Fruit fly (Drosophila melanogaster) whole organism, embryonic: ENCODE measurements around the gene CG15201.

Source experiments
- Blimp-1 ChIP-seq: fragments of 200-800 bp; sonication (Bioruptor generic); optimal IDR thresholded peaks from 3 replicates; lab custom pipeline; 2018; ENCODE audit warnings: missing biosample characterization, missing genetic modification characterization, mild to moderate bottlenecking, moderate library complexity, missing genetic modification reagents
- CG10979 ChIP-seq: fragments of 200-800 bp; sonication (Bioruptor generic); optimal IDR thresholded peaks from 2 replicates; lab custom pipeline; 2018; ENCODE audit warnings: missing biosample characterization, mild to moderate bottlenecking, missing genetic modification characterization, moderate library complexity
- CG11085 ChIP-seq: fragments of 200-800 bp; sonication (Bioruptor generic); IDR thresholded peaks from 2 replicates; pipeline ENCODE4 v1.3.6; 2022; ENCODE audit warnings: missing biosample characterization, missing genetic modification characterization
- CG11560 ChIP-seq: fragments of 200-800 bp; sonication (Bioruptor generic); IDR thresholded peaks from 3 replicates; pipeline ENCODE4 v1.3.6; 2022; ENCODE audit warnings: missing biosample characterization, missing genetic modification characterization
- CG12155 ChIP-seq: fragments of 200-800 bp; sonication (Bioruptor generic); optimal IDR thresholded peaks from 3 replicates; lab custom pipeline; 2016; ENCODE audit warnings: missing biosample characterization, missing genetic modification characterization
- CG12219 ChIP-seq: fragments of 200-800 bp; sonication (Bioruptor generic); optimal IDR thresholded peaks from 3 replicates; lab custom pipeline; 2018; ENCODE audit warnings: missing biosample characterization, mild to moderate bottlenecking, missing genetic modification characterization
- CG15073 ChIP-seq: fragments of 200-800 bp; sonication (Bioruptor generic); optimal IDR thresholded peaks from 2 replicates; lab custom pipeline; 2016; ENCODE audit warnings: missing biosample characterization, missing genetic modification characterization
- CG15696 ChIP-seq: fragments of 200-800 bp; sonication (Bioruptor generic); optimal IDR thresholded peaks from 2 replicates; lab custom pipeline; 2019; ENCODE audit warnings: missing biosample characterization, mild to moderate bottlenecking, missing genetic modification characterization, moderate library complexity
- CG1602 ChIP-seq: fragments of 200-800 bp; sonication (Bioruptor generic); optimal IDR thresholded peaks from 3 replicates; lab custom pipeline; 2016; ENCODE audit warnings: missing biosample characterization, missing genetic modification characterization
- CG17612 ChIP-seq: fragments of 200-800 bp; sonication (Bioruptor generic); IDR thresholded peaks from 2 replicates; pipeline ENCODE4 v1.3.6; 2022; ENCODE audit warnings: missing biosample characterization, missing genetic modification characterization
- CG2129 ChIP-seq: fragments of 200-800 bp; sonication (Bioruptor generic); IDR thresholded peaks from 2 replicates; pipeline ENCODE4 v1.3.6; 2022; ENCODE audit warnings: missing biosample characterization, missing genetic modification characterization; ENCODE audit not compliant: partially characterized antibody
- CG2889 ChIP-seq: fragments of 200-800 bp; sonication (Bioruptor generic); IDR thresholded peaks from 3 replicates; pipeline ENCODE4 v1.3.6; 2022; ENCODE audit warnings: missing biosample characterization, missing genetic modification characterization
- CG30020 ChIP-seq: fragments of 200-800 bp; optimal IDR thresholded peaks from 2 replicates; lab custom pipeline; 2019; ENCODE audit warnings: missing biosample characterization, mild to moderate bottlenecking, missing genetic modification characterization, moderate library complexity
- CG30431 ChIP-seq: fragments of 200-800 bp; sonication (Bioruptor generic); optimal IDR thresholded peaks from 2 replicates; lab custom pipeline; 2017; ENCODE audit warnings: missing biosample characterization, missing genetic modification characterization
- CG32767 ChIP-seq: fragments of 200-800 bp; sonication (Bioruptor generic); IDR thresholded peaks from 2 replicates; pipeline ENCODE4 v1.3.6; 2022; ENCODE audit warnings: missing biosample characterization, missing genetic modification characterization
- CG3281 ChIP-seq: fragments of 200-800 bp; sonication (Bioruptor generic); optimal IDR thresholded peaks from 3 replicates; lab custom pipeline; 2017; ENCODE audit warnings: missing biosample characterization, mild to moderate bottlenecking, missing genetic modification characterization
- CG33557 ChIP-seq: fragments of 200-800 bp; sonication (Bioruptor generic); optimal IDR thresholded peaks from 2 replicates; lab custom pipeline; 2019; ENCODE audit warnings: missing biosample characterization, mild to moderate bottlenecking, missing genetic modification characterization, moderate library complexity
- CG34376 ChIP-seq: fragments of 200-800 bp; sonication (Bioruptor generic); optimal IDR thresholded peaks from 2 replicates; lab custom pipeline; 2018; ENCODE audit warnings: missing biosample characterization, mild to moderate bottlenecking, missing genetic modification characterization
- CG42726 ChIP-seq: fragments of 200-800 bp; sonication (Bioruptor generic); IDR thresholded peaks from 2 replicates; pipeline ENCODE4 v1.3.6; 2022; ENCODE audit warnings: missing biosample characterization, missing genetic modification characterization; ENCODE audit not compliant: partially characterized antibody
- CG4854 ChIP-seq: fragments of 200-800 bp; sonication (Bioruptor generic); optimal IDR thresholded peaks from 2 replicates; lab custom pipeline; 2016; ENCODE audit warnings: missing biosample characterization, missing genetic modification characterization, inconsistent platforms
- CG6654 ChIP-seq: fragments of 200-800 bp; sonication (Bioruptor generic); optimal IDR thresholded peaks from 2 replicates; lab custom pipeline; 2017; ENCODE audit warnings: missing biosample characterization, mild to moderate bottlenecking, missing genetic modification characterization
- CG6813 ChIP-seq: fragments of 200-800 bp; sonication (Bioruptor generic); optimal IDR thresholded peaks from 2 replicates; lab custom pipeline; 2017; ENCODE audit warnings: missing biosample characterization, missing genetic modification characterization, mild to moderate bottlenecking, moderate library complexity, missing genetic modification reagents
- CG7786 ChIP-seq: fragments of 200-800 bp; sonication (Bioruptor generic); optimal IDR thresholded peaks from 2 replicates; lab custom pipeline; 2016; ENCODE audit warnings: missing biosample characterization, missing genetic modification characterization
- CG7839 ChIP-seq: fragments of 200-800 bp; sonication (Bioruptor generic); optimal IDR thresholded peaks from 3 replicates; lab custom pipeline; 2018; ENCODE audit warnings: missing biosample characterization, mild to moderate bottlenecking, missing genetic modification characterization, moderate library complexity
- CG7963 ChIP-seq: fragments of 200-800 bp; sonication (Bioruptor generic); IDR thresholded peaks from 3 replicates; pipeline ENCODE4 v1.3.6; 2022; ENCODE audit warnings: missing biosample characterization, missing genetic modification characterization; ENCODE audit not compliant: partially characterized antibody
- CG8089 ChIP-seq: fragments of 200-800 bp; sonication (Bioruptor generic); optimal IDR thresholded peaks from 3 replicates; lab custom pipeline; 2016; ENCODE audit warnings: missing biosample characterization, missing genetic modification characterization
- CG9797 ChIP-seq: fragments of 200-800 bp; sonication (Bioruptor generic); optimal IDR thresholded peaks from 3 replicates; lab custom pipeline; 2018; ENCODE audit warnings: missing biosample characterization, mild to moderate bottlenecking, missing genetic modification characterization
- Dp ChIP-seq: fragments of 200-800 bp; sonication (Bioruptor generic); optimal IDR thresholded peaks from 2 replicates; lab custom pipeline; 2018; ENCODE audit warnings: missing biosample characterization, mild to moderate bottlenecking, missing genetic modification characterization, moderate library complexity
- Hey ChIP-seq: fragments of 200-800 bp; sonication (Bioruptor generic); optimal IDR thresholded peaks from 3 replicates; lab custom pipeline; 2018; ENCODE audit warnings: missing biosample characterization, mild to moderate bottlenecking, missing genetic modification characterization
- Nf-YB ChIP-seq: fragments of 200-800 bp; sonication (Bioruptor generic); optimal IDR thresholded peaks from 3 replicates; lab custom pipeline; 2019; ENCODE audit warnings: missing biosample characterization, mild to moderate bottlenecking, missing genetic modification characterization, moderate library complexity
- Sry-δ ChIP-seq: fragments of 200-800 bp; sonication (Bioruptor generic); optimal IDR thresholded peaks from 2 replicates; lab custom pipeline; 2016; ENCODE audit warnings: missing biosample characterization, missing genetic modification characterization
- az2 ChIP-seq: fragments of 200-800 bp; sonication (Bioruptor generic); optimal IDR thresholded peaks from 3 replicates; lab custom pipeline; 2016; ENCODE audit warnings: missing biosample characterization, missing genetic modification characterization
- chinmo ChIP-seq: fragments of 200-800 bp; sonication (Bioruptor generic); IDR thresholded peaks from 4 replicates; pipeline ENCODE4 v1.3.6; 2022; ENCODE audit warnings: missing biosample characterization, missing genetic modification characterization; ENCODE audit not compliant: partially characterized antibody
- dmrt99B ChIP-seq: fragments of 200-800 bp; sonication (Bioruptor generic); optimal IDR thresholded peaks from 2 replicates; lab custom pipeline; 2018; ENCODE audit warnings: missing biosample characterization, mild to moderate bottlenecking, missing genetic modification characterization, moderate library complexity
- dpn ChIP-seq, 2 experiments: fragments of 200-800 bp; sonication (Bioruptor generic); optimal IDR thresholded peaks; 3 replicates each; lab custom pipeline; 2016; ENCODE audit warnings: missing biosample characterization in 2 of 2, missing genetic modification characterization in 2 of 2
- her ChIP-seq: fragments of 200-800 bp; sonication (Bioruptor generic); optimal IDR thresholded peaks from 2 replicates; lab custom pipeline; 2016; ENCODE audit warnings: missing biosample characterization, missing genetic modification characterization
- jigr1 ChIP-seq: fragments of 200-800 bp; sonication (Bioruptor generic); IDR thresholded peaks from 3 replicates; pipeline ENCODE4 v1.3.6; 2022; ENCODE audit warnings: missing biosample characterization, missing genetic modification characterization
- jing ChIP-seq: fragments of 200-800 bp; sonication (Bioruptor generic); optimal IDR thresholded peaks from 2 replicates; lab custom pipeline; 2018; ENCODE audit warnings: missing biosample characterization, mild to moderate bottlenecking, missing genetic modification characterization
- nau ChIP-seq: fragments of 200-800 bp; sonication (Bioruptor generic); optimal IDR thresholded peaks from 3 replicates; lab custom pipeline; 2017; ENCODE audit warnings: missing biosample characterization, mild to moderate bottlenecking, missing genetic modification characterization, missing genetic modification reagents
- nom ChIP-seq: fragments of 200-800 bp; sonication (Bioruptor generic); optimal IDR thresholded peaks from 2 replicates; lab custom pipeline; 2017; ENCODE audit warnings: missing biosample characterization, missing genetic modification characterization, mild to moderate bottlenecking, moderate library complexity, missing genetic modification reagents
- pan ChIP-seq, 4 experiments: fragments of >200 bp in 3 of 4; fragments of 200-800 bp in 1 of 4; sonication (Bioruptor generic) in 1 of 4; optimal IDR thresholded peaks in 3 of 4; IDR thresholded peaks in 1 of 4; 2 replicates each; pipeline versions ENCODE4 v1.3.6 to Lab custom; 2017 to 2022; ENCODE audit warnings: missing biosample characterization in 2 of 4, missing genetic modification characterization in 2 of 4, mixed read lengths in 1 of 4
- so ChIP-seq: fragments of 200-800 bp; sonication (Bioruptor generic); IDR thresholded peaks from 3 replicates; pipeline ENCODE4 v1.3.6; 2022; ENCODE audit warnings: missing biosample characterization, missing genetic modification characterization
- vnd ChIP-seq: fragments of 200-800 bp; sonication (Bioruptor generic); IDR thresholded peaks from 3 replicates; pipeline ENCODE4 v1.3.6; 2022; ENCODE audit warnings: missing biosample characterization, missing genetic modification characterization; ENCODE audit not compliant: partially characterized antibody
- zen ChIP-seq: fragments of 200-800 bp; sonication (Bioruptor generic); optimal IDR thresholded peaks from 3 replicates; lab custom pipeline; 2018; ENCODE audit warnings: missing biosample characterization, mild to moderate bottlenecking, missing genetic modification characterization, moderate library complexity

Gene CG15201

dm6 chrX:11140163-11140562 lies 3.8 kb upstream of the CG15201 start, which contains the start of gene ssp7:
Gene ssp7 (minus strand): TSS chrX:11140263.
- TF ChIP-seq CG34376 (GFP tag; lab: Kevin White, UChicago), result peak; percentile 20
- TF ChIP-seq CG2129 (GFP tag; lab: Robert Waterston, UW), result no peak
- TF ChIP-seq CG10979 (tag; lab: Kevin White, UChicago), result no peak
- TF ChIP-seq CG15696 (tag; lab: Kevin White, UChicago), result no peak
- TF ChIP-seq, all 482 proteins: peak for 1

- TF ChIP-seq zen (tag; lab: Kevin White, UChicago) (no peak), CG7839 (peak; percentile 46), jing (GFP tag; lab: Kevin White, UChicago) (no peak), CG30431 (GFP tag; lab: Kevin White, UChicago) (no peak), dmrt99B (tag; lab: Kevin White, UChicago) (peak; percentile 50), CG2889 (GFP tag; lab: Robert Waterston, UW) (no peak), CG17612 (GFP tag; lab: Robert Waterston, UW) (no peak), dpn (GFP tag; optimal IDR thresholded peaks at IDR 0.05; lab: Kevin White, UChicago) (peak in 1 of 2 experiments; percentile 8), CG15696 (tag; lab: Kevin White, UChicago) (no peak), Dp (no peak), CG34376 (GFP tag; lab: Kevin White, UChicago) (no peak), pan (optimal IDR thresholded peaks at IDR 0.05; lab: Kevin White, UChicago) (no peak), pan (GFP tag; optimal IDR thresholded peaks at IDR 0.05 in 1 of 2, IDR thresholded peaks at IDR 0.05 in 1 of 2) (no peak), nom (no peak), CG32767 (GFP tag; lab: Robert Waterston, UW) (no peak), CG7786 (GFP tag; lab: Kevin White, UChicago) (no peak), CG12155 (GFP tag; lab: Kevin White, UChicago) (no peak), Hey (tag; lab: Kevin White, UChicago) (no peak)
Observed at dm6 chrX:11141785-11142591, 1.9 kb upstream of the CG15201 start, which contains the start of the genes CG15199 and CG15202. Gene CG15199 (minus strand): TSS chrX:11141835. Gene CG15202 (plus strand): TSS chrX:11142541.

DNA sequence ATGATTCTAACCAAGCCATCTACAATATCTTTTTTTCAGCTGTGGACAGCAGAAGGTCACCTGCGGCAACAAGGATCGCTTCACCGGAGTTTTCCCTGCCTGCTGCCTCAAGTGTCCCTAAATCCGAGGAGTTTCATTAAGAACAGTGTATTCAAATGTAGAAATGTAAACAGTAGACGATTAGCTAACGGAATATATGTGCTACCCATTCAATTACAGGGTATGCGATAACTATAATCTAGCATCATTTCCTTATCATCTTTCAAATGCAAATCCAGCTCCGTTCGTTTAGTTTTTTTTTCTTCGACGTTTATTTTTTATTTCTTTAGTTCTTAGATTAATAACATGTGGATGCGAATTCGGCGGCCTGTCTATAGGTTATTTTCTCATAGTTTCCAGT lies 655 bp downstream of the CG15201 start:
- TF ChIP-seq CG3281 (GFP tag; lab: Kevin White, UChicago) (no peak), CG9797 (no peak), CG1602 (GFP tag; lab: Kevin White, UChicago) (no peak), vnd (GFP tag; lab: Robert Waterston, UW) (0 out of 3 replicates have a peak, but pooled peaks have one; percentile 16), CG11085 (no peak), az2 (GFP tag; lab: Kevin White, UChicago) (no peak), her (GFP tag; lab: Kevin White, UChicago) (no peak), jigr1 (no peak), Nf-YB (GFP tag; lab: Kevin White, UChicago) (no peak), CG30020 (tag; lab: Kevin White, UChicago) (no peak), CG7963 (GFP tag; lab: Robert Waterston, UW) (0 out of 3 replicates have a peak, but pooled peaks have one; percentile 33), CG12219 (GFP tag; lab: Kevin White, UChicago) (no peak), CG6813 (no peak), CG4854 (no peak), CG6654 (GFP tag; lab: Kevin White, UChicago) (no peak), chinmo (no peak), so (GFP tag; lab: Robert Waterston, UW) (no peak), CG11560 (tag; lab: Robert Waterston, UW) (no peak), CG15073 (GFP tag; lab: Kevin White, UChicago) (no peak), pan (optimal IDR thresholded peaks at IDR 0.05; lab: Kevin White, UChicago) (no peak), pan (GFP tag; optimal IDR thresholded peaks at IDR 0.05 in 1 of 2, IDR thresholded peaks at IDR 0.05 in 1 of 2) (no peak), CG8089 (GFP tag; lab: Kevin White, UChicago) (no peak), CG33557 (GFP tag; lab: Kevin White, UChicago) (no peak), nau (GFP tag; lab: Kevin White, UChicago) (no peak), Blimp-1 (GFP tag; lab: Kevin White, UChicago) (no peak), Sry-δ (GFP tag; lab: Kevin White, UChicago) (no peak), CG42726 (GFP tag; lab: Robert Waterston, UW) (no peak)
